Worm (Caenorhabditis elegans): ENCODE results near the gene F17E9.5.

The F17E9.5 gene

DNA sequence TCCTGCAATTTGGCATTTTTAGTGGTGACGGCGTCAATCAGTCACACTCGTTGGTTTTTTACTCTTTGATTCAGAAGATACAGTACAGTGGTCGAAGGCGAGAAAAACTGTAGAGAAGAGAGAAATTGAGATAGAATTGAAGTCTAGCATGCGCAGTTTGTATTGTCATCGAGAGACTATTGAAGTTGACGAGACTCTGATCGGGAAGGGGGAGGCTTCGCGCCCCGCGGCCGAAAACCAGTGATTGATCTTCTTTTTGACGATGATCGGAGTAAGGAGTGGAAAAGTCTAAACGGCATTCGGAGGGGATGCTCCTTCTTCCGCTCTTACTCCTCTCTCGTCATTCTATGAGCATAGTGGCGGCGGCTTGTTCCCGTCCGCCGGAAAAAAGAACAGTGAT is 43.7 kb upstream of the F17E9.5 start:
- TF ChIP-seq egrh-3 (GFP tag; IDR thresholded peaks at IDR 0.05) (no peak), ztf-26 (tag; optimal IDR thresholded peaks at IDR 0.05) (peak; percentile 37), lin-26 (GFP tag; IDR thresholded peaks at IDR 0.05) (0 out of 2 replicates have a peak, but pooled peaks have one; percentile 21), rec-8 (tag; optimal IDR thresholded peaks at IDR 0.05) (no peak), lin-40 (tag; optimal IDR thresholded peaks at IDR 0.05) (peak; percentile 13), snpc-1.1 (tag; optimal IDR thresholded peaks at IDR 0.05; ENCODE audit: insufficient read depth) (no peak), somi-1 (GFP tag; optimal IDR thresholded peaks at IDR 0.05) (no peak), ekl-4 (GFP tag; IDR thresholded peaks at IDR 0.05) (peak; percentile 65), pha-4 (tag; optimal IDR thresholded peaks at IDR 0.05) (no peak), hmg-1.2 (GFP tag; IDR thresholded peaks at IDR 0.05) (peak; percentile 31; the same call in 1 of the 2 replicates)

- TF ChIP-seq snpc-1.3 (tag; optimal IDR thresholded peaks at IDR 0.05; ENCODE audit: insufficient read depth) (no peak), ztf-26 (tag; optimal IDR thresholded peaks at IDR 0.05) (no peak), madf-6 (GFP tag; IDR thresholded peaks at IDR 0.05) (no peak), tbp1 (GFP tag; optimal IDR thresholded peaks at IDR 0.05) (no peak), F37B4.10 (GFP tag; IDR thresholded peaks at IDR 0.05) (no peak), die-1 (tag; optimal IDR thresholded peaks at IDR 0.05) (no peak), lsy-27 (tag; optimal IDR thresholded peaks at IDR 0.05; ENCODE audit: borderline replicate concordance, insufficient read depth) (no peak), ama-1 (optimal IDR thresholded peaks at IDR 0.05) (no peak), ama-1 (GFP tag; optimal IDR thresholded peaks at IDR 0.05) (no peak), ceh-58 (GFP tag; IDR thresholded peaks at IDR 0.05) (no peak), lin-35 (GFP tag; optimal IDR thresholded peaks at IDR 0.05) (no peak), tlf-1 (GFP tag; optimal IDR thresholded peaks at IDR 0.05) (no peak), sptf-2 (GFP tag; optimal IDR thresholded peaks at IDR 0.05) (no peak), nhr-179 (tag; optimal IDR thresholded peaks at IDR 0.05) (no peak), let-526 (GFP tag; IDR thresholded peaks at IDR 0.05) (no peak), Y53F4B.3 (GFP tag; IDR thresholded peaks at IDR 0.05) (no peak), nhr-27 (tag; optimal IDR thresholded peaks at IDR 0.05) (no peak), unc-62 (GFP tag; optimal IDR thresholded peaks at IDR 0.05) (no peak), attf-6 (GFP tag; IDR thresholded peaks at IDR 0.05) (no peak), lin-54 (GFP tag; optimal IDR thresholded peaks at IDR 0.05) (no peak)
Measured at ce11 chrIV:8302648-8303161, 42.9 kb upstream of the F17E9.5 start.

DNA sequence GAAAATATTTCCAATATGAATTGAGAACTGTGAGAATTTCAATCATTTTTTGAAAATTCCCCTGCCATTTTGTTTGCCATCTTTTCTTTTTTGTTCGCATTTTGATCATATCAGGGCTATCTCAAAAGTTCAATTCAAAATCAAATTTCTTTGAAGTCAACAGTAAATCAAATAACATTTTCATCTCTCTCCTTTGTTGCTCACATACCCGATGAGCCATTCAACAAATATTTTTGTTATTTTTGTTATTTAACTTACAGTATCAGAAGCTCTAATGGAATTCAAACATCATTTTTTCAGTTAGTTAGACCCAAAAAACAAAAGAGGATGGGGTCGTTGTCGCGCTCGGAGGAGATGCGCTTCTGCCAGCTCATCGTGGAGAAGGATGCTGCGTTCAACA is 42.0 kb upstream of the F17E9.5 start, which contains the start of gene vha-5:
TSS of gene vha-5 (plus strand) at position 301 of the 400 bp plus-strand sequence.
- TF ChIP-seq snpc-1.1 (tag; optimal IDR thresholded peaks at IDR 0.05; ENCODE audit: insufficient read depth) = no peak
- no peak for TF ChIP-seq snpc-4 (GFP tag; optimal IDR thresholded peaks at IDR 0.05)
- no peak for TF ChIP-seq snpc-4 (tag; optimal IDR thresholded peaks at IDR 0.05)
- no peak for TF ChIP-seq rec-8 (tag; optimal IDR thresholded peaks at IDR 0.05)
- TF ChIP-seq aptf-2 (GFP tag; conservative IDR thresholded peaks at IDR 0.05) = no peak
- TF ChIP-seq nhr-80 (tag; optimal IDR thresholded peaks at IDR 0.05) = no peak
- TF ChIP-seq ekl-4 (GFP tag; IDR thresholded peaks at IDR 0.05) = no peak

DNA sequence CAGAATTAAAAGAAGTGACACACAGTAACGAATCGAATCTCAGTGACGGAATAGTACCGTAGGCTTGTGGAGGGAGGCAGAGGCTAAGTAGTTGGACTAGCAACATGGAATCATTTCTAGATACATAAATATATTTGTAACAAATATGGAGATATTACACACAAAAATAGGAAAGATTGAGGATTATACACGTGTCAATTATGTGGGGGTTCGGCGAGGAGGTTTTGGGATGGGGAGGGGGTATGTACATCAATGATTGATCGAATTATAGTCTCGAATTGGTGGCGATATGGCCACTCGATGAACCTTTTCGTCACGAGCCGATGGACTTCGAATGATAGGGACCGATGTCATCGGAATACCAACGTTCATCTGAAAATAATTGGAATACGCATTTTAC is 38.2 kb upstream of the F17E9.5 start:
- TF ChIP-seq repo-1 (tag; optimal IDR thresholded peaks at IDR 0.05) (peak; percentile 59), D2030.7 (GFP tag; IDR thresholded peaks at IDR 0.05) (no peak)
